Fruit fly (Drosophila melanogaster): ENCODE data around the gene CG43124.

The CG43124 gene

dm6 chr3R:28264673-28265072 is at the start of gene CG43124:
TSS of gene CG43124 (minus strand) at chr3R:28264773.
- TF ChIP-seq CG17801 (GFP tag; optimal IDR thresholded peaks at IDR 0.05; ENCODE audit: partially characterized antibody): no peak

- TF ChIP-seq CG17801 (GFP tag; optimal IDR thresholded peaks at IDR 0.05; ENCODE audit: partially characterized antibody): no peak
Observed at dm6 chr3R:28307926-28308746, 43.6 kb upstream of the CG43124 start.

DNA sequence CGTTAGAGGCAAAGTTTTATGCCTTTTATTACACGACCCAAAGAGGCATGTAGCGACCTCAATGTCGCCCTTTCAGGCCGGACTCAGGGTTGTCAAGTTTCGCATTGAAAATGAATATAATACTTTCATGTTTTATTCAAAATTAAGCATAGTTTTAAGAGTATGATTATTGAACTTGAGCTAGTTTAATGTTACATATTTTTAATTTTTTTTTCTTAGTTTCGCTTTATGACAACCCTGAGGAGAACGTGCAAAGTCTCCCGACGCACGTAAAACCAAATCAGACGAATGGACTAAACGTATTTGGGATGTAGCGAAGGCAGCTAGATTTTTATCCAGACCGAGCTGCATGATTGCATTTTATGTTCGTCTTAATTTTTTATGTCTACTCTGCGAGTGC is 41.4 kb upstream of the CG43124 start:
- no peak for TF ChIP-seq CG17801 (GFP tag; optimal IDR thresholded peaks at IDR 0.05; ENCODE audit: partially characterized antibody)

DNA sequence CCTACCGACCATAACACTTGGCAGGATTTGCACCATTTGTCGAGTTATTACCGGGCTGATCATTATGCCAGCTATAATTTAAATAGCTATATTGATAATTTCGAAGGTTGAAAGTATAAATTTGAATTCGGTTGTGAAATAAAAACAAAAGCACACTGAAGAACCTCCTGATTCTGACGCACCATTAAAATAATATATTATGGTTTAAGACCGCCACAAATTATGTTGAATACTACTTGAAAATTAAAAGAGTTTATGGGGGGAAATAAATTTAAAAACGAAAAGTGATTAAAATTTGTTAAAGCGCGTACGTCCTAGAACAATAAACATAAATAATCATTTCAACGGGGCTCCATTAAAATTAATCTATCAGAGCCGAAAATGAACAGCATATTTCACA is 39.9 kb upstream of the CG43124 start, which contains the start of gene CG12516:
CG12516 (minus strand) TSS at position 101 of the 400 bp plus-strand sequence.
- no peak for TF ChIP-seq CG17801 (GFP tag; optimal IDR thresholded peaks at IDR 0.05; ENCODE audit: partially characterized antibody)

- TF ChIP-seq CG17801 (GFP tag; optimal IDR thresholded peaks at IDR 0.05; ENCODE audit: partially characterized antibody): no peak
Observed at dm6 chr3R:28297513-28297912, 32.9 kb upstream of the CG43124 start.

DNA sequence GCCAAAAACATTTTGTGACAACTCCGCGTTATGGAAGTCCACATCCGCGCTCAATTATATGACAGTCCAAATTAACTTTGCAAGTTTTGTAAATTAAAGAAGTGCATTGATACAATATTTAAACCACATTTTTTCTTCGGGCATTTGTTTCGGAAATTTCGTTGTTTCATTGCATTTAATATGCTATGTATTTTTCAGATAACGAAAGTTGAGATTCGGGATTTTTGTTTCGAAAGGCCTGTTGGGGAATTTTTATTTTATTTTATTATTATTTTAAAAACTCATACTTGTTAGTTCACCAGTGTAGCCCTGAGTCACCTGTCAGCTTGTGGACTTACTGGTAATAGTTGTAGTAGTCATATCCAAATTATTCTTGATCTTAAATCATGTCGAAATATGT is 29.2 kb upstream of the CG43124 start, which contains the start of gene UQCR-14L:
UQCR-14L (plus strand) TSS at position 301 of the 400 bp plus-strand sequence.
- no peak for TF ChIP-seq CG17801 (GFP tag; optimal IDR thresholded peaks at IDR 0.05; ENCODE audit: partially characterized antibody)

dm6 chr3R:28292498-28292897 is 27.9 kb upstream of the CG43124 start, which contains the start of gene Mst98Cb:
TSS of gene Mst98Cb (plus strand) at chr3R:28292798.
- no peak for TF ChIP-seq CG17801 (GFP tag; optimal IDR thresholded peaks at IDR 0.05; ENCODE audit: partially characterized antibody)

- no peak for TF ChIP-seq CG17801 (GFP tag; optimal IDR thresholded peaks at IDR 0.05; ENCODE audit: partially characterized antibody)
Observed at dm6 chr3R:28291038-28291437, 26.5 kb upstream of the CG43124 start, which contains the start of gene Mst98Ca. TSS of gene Mst98Ca (plus strand) at chr3R:28291338.

DNA sequence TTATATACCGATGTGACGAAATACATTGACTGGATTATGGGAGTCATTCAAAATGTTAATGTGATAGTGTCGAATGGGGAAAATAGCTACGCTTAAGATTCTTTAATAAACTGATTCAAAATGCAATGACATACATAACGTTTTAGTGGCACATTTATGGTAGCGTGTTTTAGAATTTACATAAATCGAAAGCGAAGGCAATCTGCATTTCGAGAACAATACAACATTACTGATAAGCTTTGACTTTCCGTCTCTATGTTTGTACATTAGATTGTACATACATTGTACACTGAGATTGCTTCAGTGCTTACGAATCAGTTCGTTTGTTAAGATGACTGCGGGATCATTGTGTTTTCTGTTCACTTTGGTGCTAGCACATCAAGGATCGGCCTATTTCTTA is 18.8 kb upstream of the CG43124 start, which contains the start of gene CG34437:
CG34437 (plus strand) TSS at position 301 of the 400 bp plus-strand sequence.
- no peak for TF ChIP-seq CG17801 (GFP tag; optimal IDR thresholded peaks at IDR 0.05; ENCODE audit: partially characterized antibody)

dm6 chr3R:28282280-28282679 is 17.7 kb upstream of the CG43124 start, which contains the start of gene CG34436:
TSS of gene CG34436 (plus strand) at chr3R:28282580.
- TF ChIP-seq CG17801 (GFP tag; optimal IDR thresholded peaks at IDR 0.05; ENCODE audit: partially characterized antibody): no peak

DNA sequence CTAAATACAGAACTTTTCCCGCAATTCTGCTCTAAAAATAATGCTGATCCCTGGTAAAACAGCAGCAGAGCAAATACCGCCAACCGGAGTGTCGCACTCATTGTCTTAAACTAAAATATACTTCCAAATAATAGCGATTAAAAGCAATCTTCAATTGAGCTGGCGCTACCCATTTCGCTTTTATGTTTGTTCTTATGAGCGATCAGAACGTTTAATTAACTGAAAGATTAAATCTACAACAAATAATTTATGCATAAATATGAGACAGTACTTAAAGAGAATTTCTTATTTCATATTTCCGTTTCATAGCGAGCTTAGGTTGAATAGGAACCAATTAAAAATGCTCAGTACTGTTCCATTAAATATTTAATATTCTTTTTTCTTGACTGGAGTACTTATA is 1.1 kb downstream of the CG43124 start, which contains the start of gene CG43125:
CG43125 (minus strand) TSS at position 101 of the 400 bp plus-strand sequence.
- TF ChIP-seq CG17801 (GFP tag; optimal IDR thresholded peaks at IDR 0.05; ENCODE audit: partially characterized antibody): no peak

- no peak for TF ChIP-seq CG17801 (GFP tag; optimal IDR thresholded peaks at IDR 0.05; ENCODE audit: partially characterized antibody)
Observed at dm6 chr3R:28237797-28238196, 26.8 kb downstream of the CG43124 start.

dm6 chr3R:28236158-28236557 is 28.4 kb downstream of the CG43124 start:
- TF ChIP-seq CG17801 (GFP tag; optimal IDR thresholded peaks at IDR 0.05; ENCODE audit: partially characterized antibody): no peak
